Fruit fly (Drosophila melanogaster) whole organism, pupa: ENCODE results near the gene CG9922.

Source experiments
- CG10348 ChIP-seq: fragments of 200-800 bp; sonication (Bioruptor generic); IDR thresholded peaks from 2 replicates; pipeline ENCODE4 v1.3.6; 2022; ENCODE audit warnings: missing biosample characterization, missing genetic modification characterization
- CG12605 ChIP-seq: fragments of 200-800 bp; sonication (Bioruptor generic); IDR thresholded peaks from 2 replicates; pipeline ENCODE4 v1.3.6; 2022; ENCODE audit warnings: missing biosample characterization, missing genetic modification characterization
- CG13204 ChIP-seq: fragments of 200-800 bp; sonication (Bioruptor generic); optimal IDR thresholded peaks from 2 replicates; lab custom pipeline; 2018; ENCODE audit warnings: missing biosample characterization, mild to moderate bottlenecking, missing genetic modification characterization, moderate library complexity
- CG14655 ChIP-seq: fragments of 200-800 bp; sonication (Bioruptor generic); optimal IDR thresholded peaks from 3 replicates; lab custom pipeline; 2017; ENCODE audit warnings: mild to moderate bottlenecking, missing biosample characterization, missing genetic modification reagents, missing genetic modification characterization
- CG15710 ChIP-seq: fragments of 200-800 bp; sonication (Bioruptor generic); optimal IDR thresholded peaks from 2 replicates; lab custom pipeline; 2018; ENCODE audit warnings: missing biosample characterization, mild to moderate bottlenecking, missing genetic modification characterization, moderate library complexity
- CG17806 ChIP-seq: fragments of 200-800 bp; sonication (Bioruptor generic); optimal IDR thresholded peaks from 2 replicates; lab custom pipeline; 2018; ENCODE audit warnings: missing biosample characterization, mild to moderate bottlenecking, missing genetic modification characterization, moderate library complexity
- CG32121 ChIP-seq: fragments of 200-800 bp; sonication (Bioruptor generic); IDR thresholded peaks from 2 replicates; pipeline ENCODE4 v1.3.6; 2022; ENCODE audit warnings: missing biosample characterization, missing genetic modification characterization
- CG34367 ChIP-seq: fragments of 200-800 bp; sonication (Bioruptor generic); optimal IDR thresholded peaks from 2 replicates; lab custom pipeline; 2018; ENCODE audit warnings: missing biosample characterization, mild to moderate bottlenecking, missing genetic modification characterization
- CG4496 ChIP-seq: fragments of 200-800 bp; sonication (Bioruptor generic); IDR thresholded peaks from 3 replicates; pipeline ENCODE4 v1.3.6; 2022; ENCODE audit warnings: missing biosample characterization, missing genetic modification characterization
- CG8159 ChIP-seq: fragments of 200-800 bp; sonication (Bioruptor generic); optimal IDR thresholded peaks from 3 replicates; lab custom pipeline; 2018; ENCODE audit warnings: missing biosample characterization, mild to moderate bottlenecking, missing genetic modification characterization, moderate library complexity
- CG8301 ChIP-seq: fragments of 200-800 bp; sonication (Bioruptor generic); optimal IDR thresholded peaks from 2 replicates; lab custom pipeline; 2018; ENCODE audit warnings: missing biosample characterization, mild to moderate bottlenecking, missing genetic modification characterization
- CG9948 ChIP-seq: fragments of 200-800 bp; sonication (Bioruptor generic); optimal IDR thresholded peaks from 2 replicates; lab custom pipeline; 2018; ENCODE audit warnings: missing biosample characterization, mild to moderate bottlenecking, missing genetic modification characterization, moderate library complexity
- D1 ChIP-seq: fragments of 200-800 bp; sonication (Bioruptor generic); optimal IDR thresholded peaks from 2 replicates; lab custom pipeline; 2018; ENCODE audit warnings: missing biosample characterization, mild to moderate bottlenecking, missing genetic modification characterization, moderate library complexity
- EcR ChIP-seq: fragments of 200-800 bp; sonication (Bioruptor generic); optimal IDR thresholded peaks from 3 replicates; lab custom pipeline; 2019; ENCODE audit warnings: missing biosample characterization, missing genetic modification characterization, mild to moderate bottlenecking, moderate library complexity, missing genetic modification reagents
- Ets98B ChIP-seq: fragments of 200-800 bp; sonication (Bioruptor generic); IDR thresholded peaks from 2 replicates; pipeline ENCODE4 v1.3.6; 2022; ENCODE audit warnings: missing biosample characterization, missing genetic modification characterization
- Pif1A ChIP-seq: fragments of 200-800 bp; sonication (Bioruptor generic); optimal IDR thresholded peaks from 3 replicates; lab custom pipeline; 2016; ENCODE audit warnings: missing biosample characterization, missing genetic modification characterization
- Pif1B ChIP-seq: fragments of 200-800 bp; sonication (Bioruptor generic); optimal IDR thresholded peaks from 3 replicates; lab custom pipeline; 2016; ENCODE audit warnings: missing biosample characterization, missing genetic modification characterization
- Snoo ChIP-seq: fragments of 200-800 bp; sonication (Bioruptor generic); optimal IDR thresholded peaks from 3 replicates; lab custom pipeline; 2017; ENCODE audit warnings: missing biosample characterization, mild to moderate bottlenecking, missing genetic modification characterization, inconsistent platforms
- fd96Ca ChIP-seq: fragments of 200-800 bp; sonication (Bioruptor generic); IDR thresholded peaks from 3 replicates; pipeline ENCODE4 v1.3.6; 2022; ENCODE audit warnings: missing biosample characterization, missing genetic modification characterization
- gl ChIP-seq: fragments of 200-800 bp; sonication (Bioruptor generic); optimal IDR thresholded peaks from 2 replicates; lab custom pipeline; 2018; ENCODE audit warnings: missing biosample characterization, mild to moderate bottlenecking, missing genetic modification characterization
- rn ChIP-seq: fragments of 200-800 bp; sonication (Bioruptor generic); IDR thresholded peaks from 2 replicates; pipeline ENCODE4 v1.3.6; 2022; ENCODE audit warnings: missing biosample characterization, missing genetic modification characterization

CG9922 gene

DNA sequence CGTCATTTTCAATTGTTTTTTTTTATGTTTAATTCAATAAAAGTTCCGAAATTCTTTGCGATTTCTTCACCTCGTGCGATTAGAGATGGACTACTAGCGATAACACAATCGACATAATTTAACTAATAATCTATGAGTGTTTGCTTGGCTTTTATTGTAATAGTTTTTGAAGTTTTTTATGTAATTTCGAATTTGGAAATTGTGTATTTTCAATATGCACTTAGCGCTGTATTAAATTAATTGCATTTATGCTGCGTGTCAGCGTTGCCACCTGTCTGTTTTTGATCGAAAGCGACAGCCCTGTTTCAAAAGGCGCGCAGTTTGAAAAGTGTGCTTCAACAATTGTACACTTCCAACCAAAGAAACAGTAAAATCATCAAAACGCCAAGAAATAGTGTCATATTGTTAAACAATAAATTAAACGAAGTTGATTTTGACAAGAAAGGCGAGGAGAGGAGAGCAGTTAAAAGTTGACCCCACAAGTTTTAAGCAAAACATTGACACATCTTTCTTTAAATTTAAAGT, at the start of gene CG9922:
CG9922 (minus strand) TSS at position 475 of the 525 bp plus-strand sequence.
- TF ChIP-seq CG15710 (tag; lab: Kevin White, UChicago) (peak; percentile 16), EcR (GFP tag; lab: Kevin White, UChicago) (peak; percentile 55), Pif1A (GFP tag; lab: Kevin White, UChicago) (peak; percentile 43), CG17806 (tag; lab: Kevin White, UChicago) (peak; percentile 16), CG8159 (no peak), D1 (tag; lab: Kevin White, UChicago) (peak; percentile 87), CG13204 (GFP tag; lab: Kevin White, UChicago) (no peak)
- TF ChIP-seq, all 21 proteins: peak for 5

DNA sequence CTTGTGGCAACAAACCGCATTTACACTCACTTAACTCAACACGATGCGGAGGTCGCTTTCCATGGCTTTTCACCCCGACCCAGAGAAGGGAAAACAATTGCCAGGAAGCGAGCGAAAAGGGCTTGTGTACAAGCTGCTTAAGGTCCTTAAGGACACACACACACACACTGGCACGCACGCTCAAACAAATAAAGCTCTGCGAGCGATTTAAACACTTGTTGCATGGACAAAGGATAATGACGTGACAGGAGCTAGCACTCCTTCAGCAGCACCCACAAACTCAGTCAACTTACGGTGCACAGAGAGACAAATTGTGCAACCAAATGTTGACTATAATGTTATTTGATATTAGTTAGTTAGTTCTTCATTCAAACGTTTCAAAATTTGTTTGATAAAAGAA, 49.4 kb upstream of the CG9922 start:
- TF ChIP-seq gl (tag; lab: Kevin White, UChicago) (no peak), CG8159 (peak; percentile 20)
- TF ChIP-seq, all 21 proteins: peak for 1

dm6 chr3R:14081526-14081925, 45.3 kb upstream of the CG9922 start:
- TF ChIP-seq rn (GFP tag; lab: Robert Waterston, UW) (no peak), Pif1A (GFP tag; lab: Kevin White, UChicago) (no peak), Pif1B (no peak), Snoo (tag; lab: Kevin White, UChicago) (no peak), CG13204 (GFP tag; lab: Kevin White, UChicago) (no peak), CG12605 (GFP tag; lab: Robert Waterston, UW) (no peak), CG8301 (tag; lab: Kevin White, UChicago) (no peak), CG10348 (GFP tag; lab: Robert Waterston, UW) (no peak), D1 (tag; lab: Kevin White, UChicago) (no peak), Ets98B (GFP tag; lab: Robert Waterston, UW) (no peak), CG4496 (GFP tag; lab: Robert Waterston, UW) (no peak), CG14655 (GFP tag; lab: Kevin White, UChicago) (no peak), gl (tag; lab: Kevin White, UChicago) (no peak), CG9948 (tag; lab: Kevin White, UChicago) (no peak), fd96Ca (GFP tag; lab: Robert Waterston, UW) (no peak), CG15710 (tag; lab: Kevin White, UChicago) (no peak), CG8159 (no peak)

- TF ChIP-seq Snoo (tag; lab: Kevin White, UChicago) (peak; percentile 21), fd96Ca (GFP tag; lab: Robert Waterston, UW) (no peak), CG4496 (GFP tag; lab: Robert Waterston, UW) (peak; percentile 85), CG32121 (GFP tag; lab: Robert Waterston, UW) (peak; percentile 54; the same call in 1 of the 2 replicates), CG14655 (GFP tag; lab: Kevin White, UChicago) (peak; percentile 55), CG8159 (peak; percentile 71), CG12605 (GFP tag; lab: Robert Waterston, UW) (0 out of 2 replicates have a peak, but pooled peaks have one; percentile 26), CG9948 (tag; lab: Kevin White, UChicago) (peak; percentile 39), Pif1A (GFP tag; lab: Kevin White, UChicago) (peak; percentile 43), CG34367 (peak; percentile 13), CG17806 (tag; lab: Kevin White, UChicago) (peak; percentile 72), gl (tag; lab: Kevin White, UChicago) (no peak), D1 (tag; lab: Kevin White, UChicago) (peak; percentile 36), Ets98B (GFP tag; lab: Robert Waterston, UW) (no peak), CG8301 (tag; lab: Kevin White, UChicago) (peak; percentile 68), Pif1B (peak; percentile 41), CG13204 (GFP tag; lab: Kevin White, UChicago) (no peak), CG10348 (GFP tag; lab: Robert Waterston, UW) (no peak), rn (GFP tag; lab: Robert Waterston, UW) (no peak), EcR (GFP tag; lab: Kevin White, UChicago) (no peak), CG15710 (tag; lab: Kevin White, UChicago) (peak; percentile 58)
Measured at dm6 chr3R:14077026-14077425, 40.8 kb upstream of the CG9922 start.

- TF ChIP-seq CG8301 (tag; lab: Kevin White, UChicago): no peak
- 0 out of 3 replicates have a peak, but pooled peaks have one; percentile 40 for TF ChIP-seq CG4496 (GFP tag; lab: Robert Waterston, UW)
- TF ChIP-seq CG32121 (GFP tag; lab: Robert Waterston, UW): peak; percentile 19; the same call in 1 of the 2 replicates
- no peak for TF ChIP-seq CG34367
- TF ChIP-seq CG8159: no peak
- TF ChIP-seq CG17806 (tag; lab: Kevin White, UChicago): no peak
Measured at dm6 chr3R:14070664-14071063, 34.5 kb upstream of the CG9922 start.

dm6 chr3R:14070096-14070495, 33.9 kb upstream of the CG9922 start:
- TF ChIP-seq gl (tag; lab: Kevin White, UChicago): peak; percentile 23
- TF ChIP-seq D1 (tag; lab: Kevin White, UChicago): no peak
- peak; percentile 25 for TF ChIP-seq Pif1A (GFP tag; lab: Kevin White, UChicago)
- TF ChIP-seq Pif1B: peak; percentile 24
